Fruit fly (Drosophila melanogaster): ENCODE data around the gene Tak1.
A peak's percentile ranks its signal among the peaks of the same experiment; 100 is the strongest.

Tak1 gene

DNA sequence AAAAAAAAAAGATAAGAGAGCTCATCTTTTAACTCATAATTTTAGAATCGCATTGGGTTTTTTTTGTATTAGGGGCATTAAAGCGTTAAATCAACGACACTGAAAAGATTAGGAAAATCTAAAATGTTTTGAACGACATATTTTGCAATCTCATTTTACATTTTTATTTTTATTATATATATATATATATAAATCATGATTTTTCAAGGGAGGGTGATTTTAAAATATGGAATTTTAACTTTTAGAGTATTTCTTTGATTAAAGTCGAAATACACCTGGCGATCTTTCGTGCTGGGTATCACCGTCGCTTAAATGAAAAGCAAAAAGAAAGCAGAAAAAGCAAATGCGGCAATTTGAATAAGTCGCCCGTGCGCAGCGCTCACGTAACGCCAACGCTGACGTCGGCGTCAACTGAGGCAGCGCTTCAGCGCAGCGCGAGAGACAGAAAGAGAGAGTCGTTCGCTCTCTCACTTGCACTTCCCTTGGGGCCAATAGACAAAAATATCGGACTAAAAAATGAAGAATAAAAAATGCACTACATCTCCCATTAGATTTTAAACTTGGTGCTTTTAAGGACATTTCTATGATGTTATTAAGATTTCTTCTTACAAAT, 35.2 kb downstream of the Tak1 start:
- peak; percentile 51 for TF ChIP-seq psq (GFP tag; optimal IDR thresholded peaks at IDR 0.05)
- no peak for TF ChIP-seq N (GFP tag; optimal IDR thresholded peaks at IDR 0.05)

DNA sequence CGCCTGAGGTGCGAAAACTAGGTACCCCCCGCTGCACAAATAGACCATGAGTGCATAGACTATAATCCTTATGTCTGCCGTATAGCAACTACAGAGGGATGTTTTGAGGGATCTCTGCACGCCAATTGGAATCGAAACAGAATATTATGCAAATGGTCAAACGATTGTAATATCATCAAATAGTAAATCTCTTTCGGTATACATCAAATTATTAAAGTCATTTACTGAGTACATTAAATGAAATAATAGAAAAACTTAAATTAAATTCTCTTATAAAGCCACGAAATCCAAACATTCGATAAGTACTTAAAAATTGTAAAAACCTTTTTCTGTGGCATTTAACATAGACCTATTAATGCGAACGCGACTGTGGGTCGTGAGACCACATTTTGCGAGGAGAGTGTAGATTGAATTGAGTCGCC, 36.0 kb downstream of the Tak1 start:
- no peak for TF ChIP-seq sage (GFP tag; optimal IDR thresholded peaks at IDR 0.05)
- TF ChIP-seq Vsx2 (GFP tag; optimal IDR thresholded peaks at IDR 0.05; ENCODE audit: partially characterized antibody) = no peak
- TF ChIP-seq Jra (GFP tag; optimal IDR thresholded peaks at IDR 0.05) = no peak
- peak; percentile 64 for TF ChIP-seq h (GFP tag; optimal IDR thresholded peaks at IDR 0.05)
- peak; percentile 43 for TF ChIP-seq ey (GFP tag; optimal IDR thresholded peaks at IDR 0.05)
- peak in 1 of 2 experiments; percentile 55 for TF ChIP-seq foxo (GFP tag; optimal IDR thresholded peaks at IDR 0.05)
- peak; percentile 70 for TF ChIP-seq fru (GFP tag; optimal IDR thresholded peaks at IDR 0.05)
- peak; percentile 47 for TF ChIP-seq HLH106 (tag; optimal IDR thresholded peaks at IDR 0.05)
- no peak for TF ChIP-seq brk (GFP tag; optimal IDR thresholded peaks at IDR 0.05)
- TF ChIP-seq lola (GFP tag; optimal IDR thresholded peaks at IDR 0.05) = no peak
- peak; percentile 45 for TF ChIP-seq OdsH (GFP tag; optimal IDR thresholded peaks at IDR 0.05)
- TF ChIP-seq Abd-B (GFP tag; optimal IDR thresholded peaks at IDR 0.05) = no peak
- TF ChIP-seq N (GFP tag; optimal IDR thresholded peaks at IDR 0.05) = no peak
- no peak for TF ChIP-seq Dif (GFP tag; optimal IDR thresholded peaks at IDR 0.05; ENCODE audit: partially characterized antibody)
- peak; percentile 55 for TF ChIP-seq Sp1 (GFP tag; optimal IDR thresholded peaks at IDR 0.05)
- no peak for TF ChIP-seq Rel (GFP tag; optimal IDR thresholded peaks at IDR 0.05)
- TF ChIP-seq Rel (tag; optimal IDR thresholded peaks at IDR 0.05) = no peak
- no peak for TF ChIP-seq CrebA (GFP tag; optimal IDR thresholded peaks at IDR 0.05; ENCODE audit: borderline replicate concordance)
- no peak for TF ChIP-seq usp (GFP tag; optimal IDR thresholded peaks at IDR 0.05)
- TF ChIP-seq jim (GFP tag; optimal IDR thresholded peaks at IDR 0.05) = no peak
- TF ChIP-seq psq (GFP tag; optimal IDR thresholded peaks at IDR 0.05) = peak; percentile 33
- no peak for TF ChIP-seq GATAd (GFP tag; optimal IDR thresholded peaks at IDR 0.05)
- TF ChIP-seq pan (optimal IDR thresholded peaks at IDR 0.05) = no peak
- TF ChIP-seq woc (GFP tag; optimal IDR thresholded peaks at IDR 0.05) = peak; percentile 54
- TF ChIP-seq Hnf4 (GFP tag; optimal IDR thresholded peaks at IDR 0.05) = peak; percentile 19
- no peak for TF ChIP-seq CG32264 (GFP tag; optimal IDR thresholded peaks at IDR 0.05)
- no peak for TF ChIP-seq Mio (GFP tag; optimal IDR thresholded peaks at IDR 0.05)
- TF ChIP-seq CG9705 (GFP tag; optimal IDR thresholded peaks at IDR 0.05) = no peak
- no peak for TF ChIP-seq Hr83 (GFP tag; optimal IDR thresholded peaks at IDR 0.05; ENCODE audit: poor library complexity, severe bottlenecking)
- TF ChIP-seq dl (GFP tag; optimal IDR thresholded peaks at IDR 0.05; ENCODE audit: insufficient read depth in 1 of 2, partially characterized antibody in 2 of 2) = no peak
- TF ChIP-seq rgr (GFP tag; optimal IDR thresholded peaks at IDR 0.05) = peak; percentile 48
- TF ChIP-seq sv (GFP tag; optimal IDR thresholded peaks at IDR 0.05) = no peak
- no peak for TF ChIP-seq tai (GFP tag; optimal IDR thresholded peaks at IDR 0.05)
- TF ChIP-seq Dfd (GFP tag; optimal IDR thresholded peaks at IDR 0.05) = no peak
- no peak for TF ChIP-seq Myc (optimal IDR thresholded peaks at IDR 0.05)
- TF ChIP-seq Hr78 (GFP tag; optimal IDR thresholded peaks at IDR 0.05) = no peak
- peak; percentile 60 for TF ChIP-seq dmrt93B (GFP tag; optimal IDR thresholded peaks at IDR 0.05)
- TF ChIP-seq dsf (GFP tag; optimal IDR thresholded peaks at IDR 0.05; ENCODE audit: borderline replicate concordance) = no peak
- peak; percentile 32 for TF ChIP-seq br (GFP tag; optimal IDR thresholded peaks at IDR 0.05)

dm6 chrX:20485880-20486279, 38.8 kb downstream of the Tak1 start, which contains the start of gene CG15461:
TSS of gene CG15461 (plus strand) at chrX:20486180.
- TF ChIP-seq sage (GFP tag; optimal IDR thresholded peaks at IDR 0.05) (no peak), rgr (GFP tag; optimal IDR thresholded peaks at IDR 0.05) (no peak), N (GFP tag; optimal IDR thresholded peaks at IDR 0.05) (no peak), Myc (optimal IDR thresholded peaks at IDR 0.05) (no peak), Hnf4 (GFP tag; optimal IDR thresholded peaks at IDR 0.05) (no peak), brk (GFP tag; optimal IDR thresholded peaks at IDR 0.05) (no peak), Sp1 (GFP tag; optimal IDR thresholded peaks at IDR 0.05) (no peak), lola (GFP tag; optimal IDR thresholded peaks at IDR 0.05) (no peak)
